Fruit fly (Drosophila melanogaster) whole organism, embryonic: ENCODE measurements around the gene CG10702.

ENCODE experiments used
- B-H1 ChIP-seq: fragments of 200-800 bp; sonication (Bioruptor generic); IDR thresholded peaks from 3 replicates; pipeline ENCODE4 v1.3.6; 2022; ENCODE audit warnings: missing biosample characterization, missing genetic modification characterization
- CG11247 ChIP-seq: fragments of 200-800 bp; sonication (Bioruptor generic); IDR thresholded peaks from 2 replicates; pipeline ENCODE4 v1.3.6; 2022; ENCODE audit warnings: missing biosample characterization, missing genetic modification characterization
- CG14667 ChIP-seq: fragments of 200-800 bp; sonication (Bioruptor generic); IDR thresholded peaks from 2 replicates; pipeline ENCODE4 v1.3.6; 2022; ENCODE audit warnings: missing biosample characterization, missing genetic modification characterization
- CG15011 ChIP-seq: fragments of 200-800 bp; sonication (Bioruptor generic); optimal IDR thresholded peaks from 3 replicates; lab custom pipeline; 2018; ENCODE audit warnings: missing biosample characterization, mild to moderate bottlenecking, missing genetic modification characterization
- CG1832 ChIP-seq: fragments of 200-800 bp; sonication (Bioruptor generic); optimal IDR thresholded peaks from 2 replicates; lab custom pipeline; 2017; ENCODE audit warnings: missing biosample characterization, mild to moderate bottlenecking, missing genetic modification characterization, inconsistent platforms
- CG18764 ChIP-seq: fragments of 200-800 bp; sonication (Bioruptor generic); optimal IDR thresholded peaks from 3 replicates; lab custom pipeline; 2016; ENCODE audit warnings: missing biosample characterization, missing genetic modification characterization
- CG2678 ChIP-seq: fragments of 200-800 bp; sonication (Bioruptor generic); optimal IDR thresholded peaks from 3 replicates; lab custom pipeline; 2019; ENCODE audit warnings: missing biosample characterization, mild to moderate bottlenecking, missing genetic modification characterization, moderate library complexity
- CG33213 ChIP-seq: fragments of 200-800 bp; sonication (Bioruptor generic); optimal IDR thresholded peaks from 3 replicates; lab custom pipeline; 2016; ENCODE audit warnings: missing biosample characterization, missing genetic modification characterization
- CG42726 ChIP-seq: fragments of 200-800 bp; sonication (Bioruptor generic); IDR thresholded peaks from 2 replicates; pipeline ENCODE4 v1.3.6; 2022; ENCODE audit warnings: missing biosample characterization, missing genetic modification characterization; ENCODE audit not compliant: partially characterized antibody
- CG4282 ChIP-seq: fragments of 200-800 bp; sonication (Bioruptor generic); optimal IDR thresholded peaks from 2 replicates; lab custom pipeline; 2016; ENCODE audit warnings: missing biosample characterization, missing genetic modification characterization
- CG7745 ChIP-seq: fragments of 200-800 bp; sonication (Bioruptor generic); optimal IDR thresholded peaks from 2 replicates; lab custom pipeline; 2018; ENCODE audit warnings: missing biosample characterization, mild to moderate bottlenecking, missing genetic modification characterization, moderate library complexity
- CG8944 ChIP-seq: fragments of 200-800 bp; sonication (Bioruptor generic); optimal IDR thresholded peaks from 3 replicates; lab custom pipeline; 2016; ENCODE audit warnings: missing biosample characterization, missing genetic modification characterization
- Camta ChIP-seq: fragments of 200-800 bp; sonication (Bioruptor generic); optimal IDR thresholded peaks from 2 replicates; lab custom pipeline; 2016; ENCODE audit warnings: missing biosample characterization, missing genetic modification characterization
- CkIIα-i1 ChIP-seq: fragments of 200-800 bp; sonication (Bioruptor generic); IDR thresholded peaks from 2 replicates; pipeline ENCODE4 v1.3.6; 2022; ENCODE audit warnings: missing biosample characterization, missing genetic modification characterization
- Dbx ChIP-seq: fragments of 200-800 bp; sonication (Bioruptor generic); IDR thresholded peaks from 3 replicates; pipeline ENCODE4 v1.3.6; 2022; ENCODE audit warnings: missing biosample characterization, missing genetic modification characterization
- Deaf1 ChIP-seq: fragments of 200-800 bp; optimal IDR thresholded peaks from 3 replicates; lab custom pipeline; 2019; ENCODE audit warnings: missing biosample characterization, mild to moderate bottlenecking, missing genetic modification characterization, moderate library complexity
- Drgx ChIP-seq: fragments of 200-800 bp; sonication (Bioruptor generic); IDR thresholded peaks from 2 replicates; pipeline ENCODE4 v1.3.6; 2022; ENCODE audit warnings: missing biosample characterization, missing genetic modification characterization
- E2f2 ChIP-seq: fragments of 200-800 bp; sonication (Bioruptor generic); IDR thresholded peaks from 2 replicates; pipeline ENCODE4 v1.3.6; 2022; ENCODE audit warnings: missing biosample characterization, missing genetic modification characterization
- Med ChIP-seq: fragments of 200-800 bp; sonication (Bioruptor generic); peaks from one replicate; lab custom pipeline; 2016; ENCODE audit warnings: missing biosample characterization, missing genetic modification characterization, mild to moderate bottlenecking, inconsistent platforms, moderate library complexity
- Mes4 ChIP-seq: fragments of 200-800 bp; sonication (Bioruptor generic); optimal IDR thresholded peaks from 2 replicates; lab custom pipeline; 2016; ENCODE audit warnings: missing biosample characterization, missing genetic modification characterization
- NC2α ChIP-seq: fragments of 200-800 bp; sonication (Bioruptor generic); optimal IDR thresholded peaks from 2 replicates; lab custom pipeline; 2016; ENCODE audit warnings: missing biosample characterization, missing genetic modification characterization
- NC2β ChIP-seq: fragments of 200-800 bp; sonication (Bioruptor generic); optimal IDR thresholded peaks from 2 replicates; lab custom pipeline; 2016; ENCODE audit warnings: missing biosample characterization, missing genetic modification characterization
- Oaz ChIP-seq: fragments of 200-800 bp; sonication (Bioruptor generic); IDR thresholded peaks from 2 replicates; pipeline ENCODE4 v1.3.6; 2022; ENCODE audit warnings: missing biosample characterization, missing genetic modification characterization
- Scr ChIP-seq: fragments of 200-800 bp; sonication (Bioruptor generic); IDR thresholded peaks from 2 replicates; pipeline ENCODE4 v1.3.6; 2022; ENCODE audit warnings: missing biosample characterization, missing genetic modification characterization; ENCODE audit not compliant: partially characterized antibody
- bcd ChIP-seq: fragments of 200-800 bp; sonication (Bioruptor generic); optimal IDR thresholded peaks from 2 replicates; lab custom pipeline; 2017; ENCODE audit warnings: missing biosample characterization, mild to moderate bottlenecking, missing genetic modification characterization
- bigmax ChIP-seq: fragments of 200-800 bp; sonication (Bioruptor generic); optimal IDR thresholded peaks from 2 replicates; lab custom pipeline; 2018; ENCODE audit warnings: missing biosample characterization, mild to moderate bottlenecking, missing genetic modification characterization
- bsh ChIP-seq, 2 experiments: fragments of 200-800 bp; sonication (Bioruptor generic); optimal IDR thresholded peaks; 2 replicates each; lab custom pipeline; 2017 to 2018; ENCODE audit warnings: mild to moderate bottlenecking in 2 of 2, missing biosample characterization in 2 of 2, missing genetic modification characterization in 2 of 2, moderate library complexity in 1 of 2
- caup ChIP-seq: fragments of 200-800 bp; sonication (Bioruptor generic); optimal IDR thresholded peaks from 3 replicates; lab custom pipeline; 2017; ENCODE audit warnings: missing biosample characterization, mild to moderate bottlenecking, missing genetic modification characterization, moderate library complexity; ENCODE audit not compliant: severe bottlenecking
- cg ChIP-seq: fragments of 200-800 bp; sonication (Bioruptor generic); optimal IDR thresholded peaks from 3 replicates; lab custom pipeline; 2019; ENCODE audit warnings: missing biosample characterization, mild to moderate bottlenecking, missing genetic modification characterization, moderate library complexity
- chm ChIP-seq: fragments of 200-800 bp; sonication (Bioruptor generic); IDR thresholded peaks from 2 replicates; pipeline ENCODE4 v1.3.6; 2022; ENCODE audit warnings: missing biosample characterization, missing genetic modification characterization
- eve ChIP-seq, 2 experiments: fragments of >200 bp; optimal IDR thresholded peaks; 2 replicates each; lab custom pipeline; 2017; ENCODE audit warnings: missing biosample characterization in 2 of 2, missing genetic modification characterization in 2 of 2
- fd102C ChIP-seq: fragments of 200-800 bp; sonication (Bioruptor generic); optimal IDR thresholded peaks from 2 replicates; lab custom pipeline; 2018; ENCODE audit warnings: missing biosample characterization, mild to moderate bottlenecking, missing genetic modification characterization, moderate library complexity
- fu2 ChIP-seq: fragments of 200-800 bp; sonication (Bioruptor generic); optimal IDR thresholded peaks from 2 replicates; lab custom pipeline; 2016; ENCODE audit warnings: missing biosample characterization, missing genetic modification characterization
- hth ChIP-seq: fragments of >200 bp; optimal IDR thresholded peaks from 2 replicates; lab custom pipeline; 2017; ENCODE audit warnings: inconsistent platforms
- ind ChIP-seq: fragments of 200-800 bp; sonication (Bioruptor generic); optimal IDR thresholded peaks from 3 replicates; lab custom pipeline; 2016; ENCODE audit warnings: missing biosample characterization, missing genetic modification characterization
- inv ChIP-seq: fragments of 200-800 bp; sonication (Bioruptor generic); IDR thresholded peaks from 2 replicates; pipeline ENCODE4 v1.3.6; 2022; ENCODE audit warnings: missing biosample characterization, missing genetic modification characterization; ENCODE audit not compliant: partially characterized antibody
- kah ChIP-seq: fragments of 200-800 bp; sonication (Bioruptor generic); optimal IDR thresholded peaks from 2 replicates; lab custom pipeline; 2018; ENCODE audit warnings: missing biosample characterization, mild to moderate bottlenecking, missing genetic modification characterization
- lola ChIP-seq, 3 experiments: fragments of >200 bp in 2 of 3; fragments of 200-800 bp in 1 of 3; sonication (Bioruptor generic) in 1 of 3; optimal IDR thresholded peaks; 2 replicates each; lab custom pipeline; 2017 to 2019; ENCODE audit warnings: missing biosample characterization in 3 of 3, missing genetic modification characterization in 3 of 3, mild to moderate bottlenecking in 1 of 3, moderate library complexity in 1 of 3
- mam ChIP-seq: fragments of 200-800 bp; sonication (Bioruptor generic); optimal IDR thresholded peaks from 3 replicates; lab custom pipeline; 2016; ENCODE audit warnings: missing biosample characterization, missing genetic modification characterization
- nmo ChIP-seq: fragments of 200-800 bp; sonication (Bioruptor generic); optimal IDR thresholded peaks from 2 replicates; lab custom pipeline; 2018; ENCODE audit warnings: missing biosample characterization, mild to moderate bottlenecking, missing genetic modification characterization, moderate library complexity
- onecut ChIP-seq: fragments of 200-800 bp; sonication (Bioruptor generic); IDR thresholded peaks from 2 replicates; pipeline ENCODE4 v1.3.6; 2022; ENCODE audit warnings: missing biosample characterization, missing genetic modification characterization
- p53 ChIP-seq: fragments of 200-800 bp; sonication (Bioruptor generic); optimal IDR thresholded peaks from 2 replicates; lab custom pipeline; 2016; ENCODE audit warnings: missing biosample characterization, missing genetic modification characterization
- sens ChIP-seq: fragments of 200-800 bp; sonication (Bioruptor generic); peaks from one replicate; lab custom pipeline; 2016; ENCODE audit warnings: missing biosample characterization, missing genetic modification characterization
- shn ChIP-seq: fragments of 200-800 bp; sonication (Bioruptor generic); optimal IDR thresholded peaks from 3 replicates; lab custom pipeline; 2016; ENCODE audit warnings: missing biosample characterization, missing genetic modification characterization
- sna ChIP-seq: fragments of 200-800 bp; sonication (Bioruptor generic); IDR thresholded peaks from 2 replicates; pipeline ENCODE4 v1.3.6; 2022; ENCODE audit warnings: missing biosample characterization, missing genetic modification characterization; ENCODE audit not compliant: partially characterized antibody
- sob ChIP-seq: fragments of 200-800 bp; sonication (Bioruptor generic); IDR thresholded peaks from 2 replicates; pipeline ENCODE4 v1.3.6; 2022; ENCODE audit warnings: missing biosample characterization, missing genetic modification characterization
- sr ChIP-seq: fragments of 200-800 bp; sonication (Bioruptor generic); IDR thresholded peaks from 3 replicates; pipeline ENCODE4 v1.3.6; 2022; ENCODE audit warnings: missing biosample characterization, missing genetic modification characterization
- stc ChIP-seq: fragments of 200-800 bp; sonication (Bioruptor generic); IDR thresholded peaks from 2 replicates; pipeline ENCODE4 v1.3.6; 2022; ENCODE audit warnings: missing biosample characterization, missing genetic modification characterization
- tap ChIP-seq: fragments of 200-800 bp; optimal IDR thresholded peaks from 3 replicates; lab custom pipeline; 2019; ENCODE audit warnings: missing biosample characterization, mild to moderate bottlenecking, missing genetic modification characterization, moderate library complexity
- z ChIP-seq: fragments of 200-800 bp; sonication (Bioruptor generic); IDR thresholded peaks from 3 replicates; pipeline ENCODE4 v1.3.6; 2022; ENCODE audit warnings: missing biosample characterization, missing genetic modification characterization
- zen ChIP-seq: fragments of 200-800 bp; sonication (Bioruptor generic); optimal IDR thresholded peaks from 3 replicates; lab custom pipeline; 2018; ENCODE audit warnings: missing biosample characterization, mild to moderate bottlenecking, missing genetic modification characterization, moderate library complexity

CG10702 gene

dm6 chr2L:19069548-19070145 is at the start of gene CG10702 (continued):
- TF ChIP-seq CG1832 (no peak), CG18764 (GFP tag; lab: Kevin White, UChicago) (no peak), kah (GFP tag; lab: Kevin White, UChicago) (no peak), fu2 (GFP tag; lab: Kevin White, UChicago) (no peak), Med (peak; percentile 70), fd102C (GFP tag; lab: Kevin White, UChicago) (no peak), E2f2 (GFP tag; lab: Robert Waterston, UW) (no peak), CkIIα-i1 (GFP tag; lab: Robert Waterston, UW) (no peak), chm (no peak), Deaf1 (tag; lab: Kevin White, UChicago) (peak; percentile 21), inv (GFP tag; lab: Robert Waterston, UW) (no peak), shn (GFP tag; lab: Kevin White, UChicago) (no peak), B-H1 (GFP tag; lab: Robert Waterston, UW) (no peak), CG4282 (GFP tag; lab: Kevin White, UChicago) (no peak), Mes4 (GFP tag; lab: Kevin White, UChicago) (no peak), CG2678 (tag; lab: Kevin White, UChicago) (no peak), sob (GFP tag; lab: Robert Waterston, UW) (0 out of 2 replicates have a peak, but pooled peaks have one; percentile 41), NC2α (GFP tag; lab: Kevin White, UChicago) (no peak), eve (GFP tag; optimal IDR thresholded peaks at IDR 0.05; lab: Kevin White, UChicago) (no peak), CG11247 (no peak), onecut (GFP tag; lab: Robert Waterston, UW) (no peak), CG14667 (GFP tag; lab: Robert Waterston, UW) (no peak), z (no peak), CG7745 (tag; lab: Kevin White, UChicago) (no peak), bsh (GFP tag; optimal IDR thresholded peaks at IDR 0.05; lab: Kevin White, UChicago) (no peak), bcd (GFP tag; lab: Kevin White, UChicago) (peak; percentile 20), NC2β (GFP tag; lab: Kevin White, UChicago) (no peak), CG8944 (GFP tag; lab: Kevin White, UChicago) (no peak), zen (tag; lab: Kevin White, UChicago) (no peak), mam (GFP tag; lab: Kevin White, UChicago) (peak; percentile 39), caup (no peak), CG15011 (no peak), Drgx (GFP tag; lab: Robert Waterston, UW) (peak; percentile 33; the same call in 1 of the 2 replicates), sna (GFP tag; lab: Robert Waterston, UW) (no peak), sens (GFP tag; lab: Kevin White, UChicago) (peak; percentile 51), tap (no peak), CG42726 (GFP tag; lab: Robert Waterston, UW) (no peak), Oaz (no peak), nmo (no peak), ind (GFP tag; lab: Kevin White, UChicago) (peak; percentile 7), sr (GFP tag; lab: Robert Waterston, UW) (no peak), Scr (GFP tag; lab: Robert Waterston, UW) (no peak), cg (GFP tag; lab: Kevin White, UChicago) (no peak), Dbx (GFP tag; lab: Robert Waterston, UW) (0 out of 3 replicates have a peak, but pooled peaks have one; percentile 18), stc (GFP tag; lab: Robert Waterston, UW) (no peak; the same call in 1 of the 2 replicates), bigmax (GFP tag; lab: Kevin White, UChicago) (no peak), Camta (GFP tag; lab: Kevin White, UChicago) (no peak), p53 (GFP tag; lab: Kevin White, UChicago) (no peak), lola (GFP tag; optimal IDR thresholded peaks at IDR 0.05; lab: Kevin White, UChicago) (no peak), hth (lab: Kevin White, UChicago) (no peak), CG33213 (no peak)
